Fruit fly (Drosophila melanogaster): ENCODE data around the gene CG32240.

CG32240 gene

DNA sequence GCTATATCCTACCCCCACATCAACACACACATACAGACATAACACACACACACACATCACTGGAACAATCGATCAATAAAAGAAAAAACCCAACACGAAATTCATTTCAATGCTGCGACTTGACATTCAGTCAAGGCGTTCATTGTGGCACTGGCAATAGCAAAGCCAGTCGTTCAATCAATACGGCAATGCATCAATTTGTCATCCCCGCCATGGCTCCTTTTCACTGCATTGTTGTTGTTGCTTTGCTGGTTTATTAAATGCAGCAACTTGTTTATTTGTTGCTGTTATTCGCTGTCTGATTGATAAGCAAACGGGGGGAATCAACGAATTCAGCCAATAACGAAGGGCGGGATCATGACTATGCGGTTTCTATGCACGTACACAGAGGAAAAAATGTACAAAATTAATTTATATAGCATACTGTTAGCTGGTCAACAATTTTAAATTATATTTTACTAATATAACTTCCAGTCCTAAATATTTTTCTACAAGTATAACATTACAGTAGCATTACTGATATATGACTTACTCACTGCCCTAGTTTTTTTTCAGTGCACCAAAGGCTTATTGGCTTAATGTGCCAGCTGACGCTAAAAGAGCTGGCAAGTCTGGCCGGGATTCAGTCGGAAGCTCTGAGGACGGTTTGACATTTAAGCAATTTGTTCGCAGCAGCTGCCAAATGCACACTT lies 5.6 kb downstream of the CG32240 start (continued):
- TF ChIP-seq CG2712 (tag; optimal IDR thresholded peaks at IDR 0.05) (peak; percentile 32), CG9609 (GFP tag; optimal IDR thresholded peaks at IDR 0.05) (no peak), Lim3 (GFP tag; IDR thresholded peaks at IDR 0.05) (no peak), CG17361 (GFP tag; IDR thresholded peaks at IDR 0.05) (0 out of 3 replicates have a peak, but pooled peaks have one; percentile 13), Sry-β (GFP tag; optimal IDR thresholded peaks at IDR 0.05) (no peak), ato (GFP tag; IDR thresholded peaks at IDR 0.05; ENCODE audit: partially characterized antibody) (no peak), CG16813 (GFP tag; IDR thresholded peaks at IDR 0.05; ENCODE audit: partially characterized antibody) (no peak), CG31365 (tag; optimal IDR thresholded peaks at IDR 0.05) (no peak), schlank (tag; optimal IDR thresholded peaks at IDR 0.05) (no peak), CG9817 (tag; optimal IDR thresholded peaks at IDR 0.05) (peak; percentile 14), CG6272 (GFP tag; IDR thresholded peaks at IDR 0.05) (no peak), nerfin-2 (GFP tag; IDR thresholded peaks at IDR 0.05; ENCODE audit: partially characterized antibody) (no peak), Bgb (GFP tag; IDR thresholded peaks at IDR 0.05; ENCODE audit: partially characterized antibody) (no peak), CG31224 (GFP tag; IDR thresholded peaks at IDR 0.05) (no peak), Optix (GFP tag; IDR thresholded peaks at IDR 0.05) (no peak), CG14050 (GFP tag; IDR thresholded peaks at IDR 0.05) (no peak), CG8765 (GFP tag; IDR thresholded peaks at IDR 0.05) (peak; percentile 21; the same call in 1 of the 2 replicates), CG10366 (GFP tag; IDR thresholded peaks at IDR 0.05) (peak; percentile 53), CG6854 (GFP tag; optimal IDR thresholded peaks at IDR 0.05) (no peak), Hmr (GFP tag; optimal IDR thresholded peaks at IDR 0.05) (no peak), CG12155 (GFP tag; optimal IDR thresholded peaks at IDR 0.05) (no peak), Gug (GFP tag; IDR thresholded peaks at IDR 0.05) (no peak), tx (GFP tag; optimal IDR thresholded peaks at IDR 0.05) (no peak), NK7.1 (GFP tag; optimal IDR thresholded peaks at IDR 0.05) (no peak), CG7556 (GFP tag; optimal IDR thresholded peaks at IDR 0.05) (peak; percentile 23), CG9797 (GFP tag; optimal IDR thresholded peaks at IDR 0.05) (no peak), gsb-n (tag; optimal IDR thresholded peaks at IDR 0.05) (no peak), HmgD (GFP tag; optimal IDR thresholded peaks at IDR 0.05) (no peak), CG11085 (GFP tag; IDR thresholded peaks at IDR 0.05) (no peak), ind (GFP tag; optimal IDR thresholded peaks at IDR 0.05) (peak; percentile 11), cg (GFP tag; optimal IDR thresholded peaks at IDR 0.05) (no peak), fd3F (GFP tag; optimal IDR thresholded peaks at IDR 0.05) (no peak), Jarid2 (GFP tag; optimal IDR thresholded peaks at IDR 0.05) (no peak), Six4 (GFP tag; optimal IDR thresholded peaks at IDR 0.05) (no peak), CG12769 (tag; optimal IDR thresholded peaks at IDR 0.05) (no peak), luna (GFP tag; optimal IDR thresholded peaks at IDR 0.05) (no peak), en (GFP tag; optimal IDR thresholded peaks at IDR 0.05) (no peak), caup (GFP tag; optimal IDR thresholded peaks at IDR 0.05; ENCODE audit: severe bottlenecking) (no peak), CG3407 (GFP tag; optimal IDR thresholded peaks at IDR 0.05) (peak; percentile 27), CG14710 (tag; optimal IDR thresholded peaks at IDR 0.05) (no peak), slou (GFP tag; optimal IDR thresholded peaks at IDR 0.05) (no peak), Rfx (GFP tag; IDR thresholded peaks at IDR 0.05) (peak; percentile 32; the same call in 1 of the 2 replicates), Hr39 (optimal IDR thresholded peaks at IDR 0.05) (no peak), CG12659 (GFP tag; optimal IDR thresholded peaks at IDR 0.05) (no peak), pan (optimal IDR thresholded peaks at IDR 0.05) (no peak), pan (GFP tag; optimal IDR thresholded peaks at IDR 0.05 in 1 of 2, IDR thresholded peaks at IDR 0.05 in 1 of 2) (peak in 1 of 2 experiments; percentile 49), CG13624 (GFP tag; optimal IDR thresholded peaks at IDR 0.05) (no peak), dm (GFP tag; optimal IDR thresholded peaks at IDR 0.05) (no peak), CG31388 (GFP tag; optimal IDR thresholded peaks at IDR 0.05) (no peak), inv (GFP tag; IDR thresholded peaks at IDR 0.05; ENCODE audit: partially characterized antibody) (no peak)

All from whole organism, embryonic.